Worm (Caenorhabditis elegans) whole organism, L1 larva: ENCODE data around the gene T13A10.1.

ENCODE experiments used
- Y116A8C.19 ChIP-seq: sonication (generic microtip); optimal IDR thresholded peaks from 2 replicates; lab custom pipeline; 2016; ENCODE audit warnings: missing compliant biosample characterization, missing genetic modification characterization, borderline replicate concordance
- aha-1 ChIP-seq: fragments of 150-350 bp; optimal IDR thresholded peaks from 2 replicates; lab custom pipeline; 2014; ENCODE audit warnings: missing biosample characterization, missing genetic modification characterization
- blmp-1 ChIP-seq: fragments of 150-350 bp; optimal IDR thresholded peaks from 2 replicates; lab custom pipeline; 2014; ENCODE audit warnings: missing biosample characterization, missing genetic modification characterization
- ceh-8 ChIP-seq: fragments of 200-800 bp; sonication (Bioruptor generic); optimal IDR thresholded peaks from 2 replicates; lab custom pipeline; 2018; ENCODE audit warnings: mild to moderate bottlenecking, missing genetic modification characterization, moderate library complexity, missing compliant biosample characterization
- ceh-82 ChIP-seq, 3 experiments: fragments of 150-350 bp in 1 of 3; sonication (generic microtip) in 2 of 3; optimal IDR thresholded peaks; 2 replicates each; lab custom pipeline; 2014 to 2017; ENCODE audit warnings: missing biosample characterization in 3 of 3, missing genetic modification characterization in 3 of 3
- efl-1 ChIP-seq, 4 experiments: fragments of 150-350 bp; optimal IDR thresholded peaks in 3 of 4; peaks in 1 of 4; 1 replicate in 1 of 4; 2 replicates in 3 of 4; lab custom pipeline; 2014; ENCODE audit warnings: missing biosample characterization in 2 of 4, missing genetic modification characterization in 2 of 4, missing genetic modification reagents in 2 of 4
- elt-2 ChIP-seq: sonication (generic microtip); optimal IDR thresholded peaks from 2 replicates; lab custom pipeline; 2016; ENCODE audit warnings: missing genetic modification characterization, mild to moderate bottlenecking, inconsistent platforms, missing compliant biosample characterization, missing genetic modification reagents
- irx-1 ChIP-seq: sonication (generic microtip); optimal IDR thresholded peaks from 2 replicates; lab custom pipeline; 2016; ENCODE audit warnings: missing genetic modification characterization, missing compliant biosample characterization
- jun-1 ChIP-seq: fragments of 150-350 bp; optimal IDR thresholded peaks from 2 replicates; lab custom pipeline; 2014; ENCODE audit warnings: missing biosample characterization, missing genetic modification reagents, missing genetic modification characterization
- lin-15B ChIP-seq: fragments of 150-350 bp; sonication (generic microtip); optimal IDR thresholded peaks from 3 replicates; lab custom pipeline; 2014; ENCODE audit warnings: missing biosample characterization, missing genetic modification characterization
- lir-3 ChIP-seq: sonication (generic microtip); optimal IDR thresholded peaks from 2 replicates; lab custom pipeline; 2016; ENCODE audit warnings: mild to moderate bottlenecking, missing genetic modification characterization, moderate library complexity, missing compliant biosample characterization; ENCODE audit not compliant: poor library complexity
- mdl-1 ChIP-seq, 2 experiments: fragments of 150-350 bp; optimal IDR thresholded peaks; 2 replicates each; lab custom pipeline; 2014 to 2017; ENCODE audit warnings: missing biosample characterization in 2 of 2, missing genetic modification characterization in 2 of 2, inconsistent platforms in 1 of 2
- nhr-11 ChIP-seq: fragments of 150-350 bp; optimal IDR thresholded peaks from 2 replicates; lab custom pipeline; 2014; ENCODE audit warnings: missing biosample characterization, missing genetic modification characterization
- nhr-12 ChIP-seq: sonication (generic microtip); optimal IDR thresholded peaks from 2 replicates; lab custom pipeline; 2017; ENCODE audit warnings: missing biosample characterization, missing genetic modification characterization
- nhr-19 ChIP-seq: fragments of 200-800 bp; sonication (Bioruptor generic); conservative IDR thresholded peaks from 2 replicates; pipeline ENCODE4 v1.3.6; 2022; ENCODE audit warnings: missing genetic modification characterization, missing compliant biosample characterization
- nhr-20 ChIP-seq: sonication (generic microtip); optimal IDR thresholded peaks from 2 replicates; lab custom pipeline; 2016; ENCODE audit warnings: mild to moderate bottlenecking, missing genetic modification characterization, missing compliant biosample characterization
- nhr-71 ChIP-seq: sonication (generic microtip); optimal IDR thresholded peaks from 2 replicates; lab custom pipeline; 2016; ENCODE audit warnings: mild to moderate bottlenecking, missing genetic modification characterization, moderate library complexity, missing compliant biosample characterization
- nhr-85 ChIP-seq: sonication (generic microtip); peaks from one replicate; lab custom pipeline; 2016; ENCODE audit warnings: missing genetic modification characterization, inconsistent platforms, missing compliant biosample characterization
- nhr-90 ChIP-seq: sonication (generic microtip); optimal IDR thresholded peaks from 2 replicates; lab custom pipeline; 2016; ENCODE audit warnings: mild to moderate bottlenecking, missing genetic modification characterization, missing compliant biosample characterization; ENCODE audit not compliant: poor library complexity
- pax-3 ChIP-seq: fragments of 200-800 bp; sonication (Bioruptor generic); optimal IDR thresholded peaks from 2 replicates; lab custom pipeline; 2018; ENCODE audit warnings: mild to moderate bottlenecking, missing genetic modification characterization, moderate library complexity, missing compliant biosample characterization
- pqm-1 ChIP-seq: sonication (generic microtip); optimal IDR thresholded peaks from 3 replicates; lab custom pipeline; 2017; ENCODE audit warnings: missing biosample characterization, missing genetic modification characterization
- rnt-1 ChIP-seq: sonication (generic microtip); optimal IDR thresholded peaks from 2 replicates; lab custom pipeline; 2016; ENCODE audit warnings: mild to moderate bottlenecking, missing genetic modification characterization, moderate library complexity, missing compliant biosample characterization
- skn-1 ChIP-seq: fragments of 150-350 bp; optimal IDR thresholded peaks from 2 replicates; lab custom pipeline; 2014; ENCODE audit warnings: missing biosample characterization, missing genetic modification characterization
- sup-37 ChIP-seq: fragments of 200-800 bp; sonication (Bioruptor generic); optimal IDR thresholded peaks from 2 replicates; lab custom pipeline; 2018; ENCODE audit warnings: mild to moderate bottlenecking, missing genetic modification characterization, missing compliant biosample characterization
- swsn-7 ChIP-seq: sonication (generic microtip); optimal IDR thresholded peaks from 2 replicates; lab custom pipeline; 2016; ENCODE audit warnings: missing genetic modification characterization, missing compliant biosample characterization
- tbx-2 ChIP-seq: sonication (generic microtip); optimal IDR thresholded peaks from 2 replicates; lab custom pipeline; 2016; ENCODE audit warnings: missing genetic modification characterization, missing compliant biosample characterization
- tlp-1 ChIP-seq: fragments of 150-350 bp; optimal IDR thresholded peaks from 2 replicates; lab custom pipeline; 2014; ENCODE audit warnings: missing biosample characterization, missing genetic modification characterization
- unc-62 ChIP-seq: fragments of 150-350 bp; optimal IDR thresholded peaks from 2 replicates; lab custom pipeline; 2014; ENCODE audit warnings: missing biosample characterization, missing genetic modification reagents, missing genetic modification characterization
- unc-86 ChIP-seq: sonication (generic microtip); optimal IDR thresholded peaks from 2 replicates; lab custom pipeline; 2016; ENCODE audit warnings: missing genetic modification characterization, missing compliant biosample characterization
- vab-15 ChIP-seq: sonication (generic microtip); optimal IDR thresholded peaks from 2 replicates; lab custom pipeline; 2017; ENCODE audit warnings: missing genotype, mild to moderate bottlenecking, missing genetic modification characterization, missing compliant biosample characterization
- ztf-11 ChIP-seq, 2 experiments: sonication (generic microtip); optimal IDR thresholded peaks; 2 replicates each; lab custom pipeline; 2016 to 2017; ENCODE audit warnings: missing genetic modification characterization in 2 of 2, missing biosample characterization in 1 of 2, missing compliant biosample characterization in 1 of 2

The T13A10.1 gene

ce11 chrIV:6275671-6276209, at the start of gene T13A10.1, which contains the start of gene aat-4:
Gene T13A10.1 (plus strand): TSS chrIV:6276081.
Gene aat-4 (minus strand): TSS chrIV:6275721.
- TF ChIP-seq ceh-8 (no peak), lin-15B (tag; lab: Kevin White, UChicago) (no peak), irx-1 (no peak), tlp-1 (tag; lab: Kevin White, UChicago) (peak; percentile 39), skn-1 (tag; lab: Kevin White, UChicago) (no peak), nhr-90 (tag; lab: Kevin White, UChicago) (no peak), pqm-1 (tag; lab: Kevin White, UChicago) (peak; percentile 65), nhr-20 (tag; lab: Kevin White, UChicago) (no peak), elt-2 (tag; lab: Kevin White, UChicago) (peak; percentile 55), jun-1 (tag; lab: Kevin White, UChicago) (no peak), mdl-1 (tag; optimal IDR thresholded peaks at IDR 0.05; lab: Kevin White, UChicago) (no peak), ztf-11 (tag; optimal IDR thresholded peaks at IDR 0.05; lab: Kevin White, UChicago) (no peak), nhr-11 (tag; lab: Kevin White, UChicago) (no peak), nhr-71 (no peak), tbx-2 (tag; lab: Kevin White, UChicago) (no peak)

DNA sequence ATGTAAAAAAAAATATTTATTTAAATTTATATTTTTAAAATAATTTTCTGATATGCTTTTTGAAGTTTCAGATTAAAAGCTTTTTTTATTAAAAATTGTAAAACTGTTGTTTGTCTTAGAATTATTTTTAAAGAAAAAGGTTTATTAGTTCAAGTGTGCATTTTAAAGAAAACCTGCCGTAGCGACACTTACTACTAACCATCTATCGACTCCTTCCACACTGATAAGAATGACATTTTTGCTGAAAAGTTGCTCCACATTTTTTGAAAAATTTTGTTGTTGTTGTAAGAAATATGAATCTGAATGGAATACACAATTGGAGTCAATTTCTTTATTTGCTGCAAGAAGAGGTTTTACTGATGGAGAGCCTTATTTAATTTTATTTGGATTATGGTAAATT, 47.9 kb upstream of the T13A10.1 start, which contains the start of gene C49A9.1:
C49A9.1 (plus strand) TSS at position 217 of the 400 bp plus-strand sequence.
- TF ChIP-seq nhr-11 (tag; lab: Kevin White, UChicago) (no peak), Y116A8C.19 (tag; lab: Kevin White, UChicago) (no peak), unc-62 (GFP tag; lab: Kevin White, UChicago) (no peak), pax-3 (no peak), lir-3 (tag; lab: Kevin White, UChicago) (no peak), vab-15 (tag; lab: Kevin White, UChicago) (no peak), ceh-8 (no peak), blmp-1 (no peak), nhr-85 (no peak), nhr-12 (tag; lab: Kevin White, UChicago) (no peak), tlp-1 (tag; lab: Kevin White, UChicago) (no peak)
- TF ChIP-seq, all 84 proteins: peak for 0

DNA sequence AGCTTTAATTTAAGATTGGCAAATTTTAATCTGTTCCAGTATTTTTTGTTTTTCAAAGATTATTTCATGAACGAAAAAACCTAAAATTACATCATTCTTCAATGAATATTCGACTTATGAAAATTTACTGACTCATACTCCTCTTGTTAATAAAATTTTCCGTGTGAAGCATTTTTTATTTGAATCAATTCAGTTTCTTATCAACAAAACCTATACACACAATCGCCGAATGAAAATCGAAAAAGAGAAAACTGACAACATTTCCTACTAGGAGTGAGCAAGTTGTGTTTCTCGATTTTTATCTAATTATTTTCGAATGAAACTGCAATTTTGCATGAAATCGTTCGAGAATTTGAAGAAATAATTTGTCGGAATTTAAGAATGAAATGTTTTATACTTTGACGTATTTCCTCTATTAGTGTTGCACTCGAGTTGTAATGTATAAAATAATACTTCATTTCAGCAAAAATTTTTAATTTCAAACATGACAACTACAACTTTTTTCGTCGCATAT, 45.3 kb upstream of the T13A10.1 start, which contains the start of gene F58F9.4:
F58F9.4 (plus strand) TSS at position 464 of the 514 bp plus-strand sequence.
- TF ChIP-seq nhr-19 (GFP tag; lab: Robert Waterston, UW) (no peak), aha-1 (tag; lab: Kevin White, UChicago) (no peak), swsn-7 (tag; lab: Kevin White, UChicago) (no peak), tbx-2 (tag; lab: Kevin White, UChicago) (no peak)
- TF ChIP-seq, all 84 proteins: peak for 0

ce11 chrIV:6232769-6233290, 43.1 kb upstream of the T13A10.1 start, which contains the start of gene F58F9.3:
Gene F58F9.3 (plus strand): TSS chrIV:6233240.
- peak; percentile 1 for TF ChIP-seq elt-2 (tag; lab: Kevin White, UChicago)
- no peak for TF ChIP-seq sup-37

DNA sequence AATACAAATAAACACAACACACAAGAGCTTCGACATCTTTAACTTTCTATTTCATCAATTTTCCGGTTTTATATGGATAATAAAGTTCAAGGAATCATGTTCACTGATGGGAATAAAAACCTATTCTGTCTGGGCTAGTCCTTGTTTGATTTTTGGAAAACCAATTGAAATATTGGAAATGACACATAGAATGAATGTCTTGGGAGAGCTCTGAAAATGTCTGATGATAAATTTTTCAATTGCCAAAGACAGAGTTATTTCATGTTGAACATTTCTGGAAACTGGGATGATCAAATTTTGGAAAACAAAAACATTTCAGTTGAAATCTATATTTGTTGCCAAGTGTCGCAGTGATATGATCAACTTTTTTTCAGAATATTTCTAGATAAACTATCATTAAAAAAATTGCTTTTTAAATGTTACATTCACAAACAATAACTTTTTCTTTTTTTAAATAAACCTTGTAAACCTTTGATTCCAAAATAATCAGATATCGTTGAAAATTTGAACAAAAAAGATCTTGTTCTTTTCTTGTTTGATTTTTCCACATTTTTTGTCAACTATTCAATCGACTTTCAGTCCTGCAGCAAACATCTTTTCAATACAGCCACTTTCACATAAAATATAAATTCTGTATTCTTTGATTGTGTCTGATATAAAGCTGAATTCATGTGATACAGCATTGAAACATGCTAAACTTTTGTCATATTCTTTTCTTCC, 38.2 kb upstream of the T13A10.1 start, which contains the start of the genes F58F9.6 and F58F9.8:
F58F9.6 (minus strand) TSS at position 101 of the 720 bp plus-strand sequence.
F58F9.8 (plus strand) TSS at position 670 of the 720 bp plus-strand sequence.
- TF ChIP-seq skn-1 (tag; lab: Kevin White, UChicago) (no peak), efl-1 (optimal IDR thresholded peaks at IDR 0.05; lab: Kevin White, UChicago) (no peak), efl-1 (GFP tag; optimal IDR thresholded peaks at IDR 0.05 in 1 of 2; lab: Kevin White, UChicago) (peak in 1 of 2 experiments; percentile 83), ceh-82 (tag; optimal IDR thresholded peaks at IDR 0.05; lab: Kevin White, UChicago) (no peak), unc-86 (tag; lab: Kevin White, UChicago) (no peak), rnt-1 (tag; lab: Kevin White, UChicago) (no peak), nhr-85 (peak; percentile 22)
